Fruit fly (Drosophila melanogaster) whole organism, prepupa: ENCODE results near the gene puc.
A peak's percentile ranks its signal among the peaks of the same experiment; 100 is the strongest.

Experiments
- Blimp-1 ChIP-seq: fragments of 200-800 bp; sonication (Bioruptor generic); optimal IDR thresholded peaks from 3 replicates; lab custom pipeline; 2017; ENCODE audit warnings: missing biosample characterization, missing genetic modification characterization, mild to moderate bottlenecking, moderate library complexity, missing genetic modification reagents
- CG10631 ChIP-seq: fragments of 200-800 bp; sonication (Bioruptor generic); optimal IDR thresholded peaks from 2 replicates; lab custom pipeline; 2016; ENCODE audit warnings: missing biosample characterization, missing genetic modification characterization
- CG10669 ChIP-seq: fragments of 200-800 bp; sonication (Bioruptor generic); optimal IDR thresholded peaks from 3 replicates; lab custom pipeline; 2018; ENCODE audit warnings: missing biosample characterization, mild to moderate bottlenecking, missing genetic modification characterization, moderate library complexity
- CG11294 ChIP-seq: fragments of 200-800 bp; sonication (Bioruptor generic); IDR thresholded peaks from 2 replicates; pipeline ENCODE4 v1.3.6; 2022; ENCODE audit warnings: missing biosample characterization, missing genetic modification characterization
- CG11902 ChIP-seq: fragments of 200-800 bp; sonication (Bioruptor generic); optimal IDR thresholded peaks from 3 replicates; lab custom pipeline; 2016; ENCODE audit warnings: missing biosample characterization, missing genetic modification characterization
- CG15336 ChIP-seq: fragments of 200-800 bp; sonication (Bioruptor generic); IDR thresholded peaks from 2 replicates; pipeline ENCODE4 v1.3.6; 2022; ENCODE audit warnings: missing biosample characterization, missing genetic modification characterization
- CG1621 ChIP-seq: fragments of 200-800 bp; sonication (Bioruptor generic); optimal IDR thresholded peaks from 3 replicates; lab custom pipeline; 2018; ENCODE audit warnings: missing biosample characterization, mild to moderate bottlenecking, missing genetic modification characterization
- CG16779 ChIP-seq: fragments of 200-800 bp; sonication (Bioruptor generic); optimal IDR thresholded peaks from 3 replicates; lab custom pipeline; 2017; ENCODE audit warnings: missing biosample characterization, mild to moderate bottlenecking, missing genetic modification characterization
- CG3032 ChIP-seq: fragments of 200-800 bp; optimal IDR thresholded peaks from 2 replicates; lab custom pipeline; 2019; ENCODE audit warnings: missing biosample characterization, mild to moderate bottlenecking, missing genetic modification characterization, moderate library complexity
- CG32006 ChIP-seq: fragments of 200-800 bp; sonication (Bioruptor generic); optimal IDR thresholded peaks from 3 replicates; lab custom pipeline; 2017; ENCODE audit warnings: missing biosample characterization, mild to moderate bottlenecking, missing genetic modification characterization
- CG34406 ChIP-seq: fragments of 200-800 bp; sonication (Bioruptor generic); optimal IDR thresholded peaks from 3 replicates; lab custom pipeline; 2016; ENCODE audit warnings: missing biosample characterization, missing genetic modification characterization
- CG3919 ChIP-seq: fragments of 200-800 bp; sonication (Bioruptor generic); optimal IDR thresholded peaks from 3 replicates; lab custom pipeline; 2016; ENCODE audit warnings: missing biosample characterization, missing genetic modification characterization
- CG4318 ChIP-seq: fragments of 200-800 bp; sonication (Bioruptor generic); optimal IDR thresholded peaks from 3 replicates; lab custom pipeline; 2017; ENCODE audit warnings: missing biosample characterization, mild to moderate bottlenecking, missing genetic modification characterization
- CG6163 ChIP-seq: fragments of 200-800 bp; sonication (Bioruptor generic); IDR thresholded peaks from 3 replicates; pipeline ENCODE4 v1.3.6; 2022; ENCODE audit warnings: missing biosample characterization, missing genetic modification characterization
- CG6276 ChIP-seq: fragments of 200-800 bp; sonication (Bioruptor generic); optimal IDR thresholded peaks from 2 replicates; lab custom pipeline; 2017; ENCODE audit warnings: missing biosample characterization, mild to moderate bottlenecking, missing genetic modification characterization
- CG6792 ChIP-seq: fragments of 200-800 bp; sonication (Bioruptor generic); optimal IDR thresholded peaks from 3 replicates; lab custom pipeline; 2016; ENCODE audit warnings: missing biosample characterization, missing genetic modification characterization
- CG6808 ChIP-seq: fragments of 200-800 bp; sonication (Bioruptor generic); optimal IDR thresholded peaks from 3 replicates; lab custom pipeline; 2017; ENCODE audit warnings: missing biosample characterization, missing genetic modification characterization, mild to moderate bottlenecking, moderate library complexity, missing genetic modification reagents
- CG6854 ChIP-seq: fragments of 200-800 bp; sonication (Bioruptor generic); optimal IDR thresholded peaks from 2 replicates; lab custom pipeline; 2017; ENCODE audit warnings: missing biosample characterization, mild to moderate bottlenecking, missing genetic modification characterization
- CG7368 ChIP-seq: fragments of 200-800 bp; sonication (Bioruptor generic); optimal IDR thresholded peaks from 3 replicates; lab custom pipeline; 2016; ENCODE audit warnings: missing biosample characterization, missing genetic modification characterization
- CG8119 ChIP-seq: fragments of 200-800 bp; sonication (Bioruptor generic); IDR thresholded peaks from 3 replicates; pipeline ENCODE4 v1.3.6; 2022; ENCODE audit warnings: missing biosample characterization, missing genetic modification characterization
- Eip75B ChIP-seq: fragments of 200-800 bp; sonication (Bioruptor generic); optimal IDR thresholded peaks from 3 replicates; lab custom pipeline; 2016; ENCODE audit warnings: missing biosample characterization, missing genetic modification characterization
- Eip78C ChIP-seq: fragments of 200-800 bp; sonication (Bioruptor generic); peaks from one replicate; lab custom pipeline; 2016; ENCODE audit warnings: missing biosample characterization, missing genetic modification characterization
- Eip93F ChIP-seq: fragments of 200-800 bp; sonication (Bioruptor generic); optimal IDR thresholded peaks from 2 replicates; lab custom pipeline; 2016; ENCODE audit warnings: missing biosample characterization, mild to moderate bottlenecking, missing genetic modification characterization
- Ets21C ChIP-seq: fragments of 200-800 bp; sonication (Bioruptor generic); optimal IDR thresholded peaks from 3 replicates; lab custom pipeline; 2016; ENCODE audit warnings: missing biosample characterization, missing genetic modification characterization
- Ets96B ChIP-seq: fragments of 200-800 bp; optimal IDR thresholded peaks from 2 replicates; lab custom pipeline; 2019; ENCODE audit warnings: missing biosample characterization, mild to moderate bottlenecking, missing genetic modification characterization, moderate library complexity
- Gug ChIP-seq: fragments of 200-800 bp; sonication (Bioruptor generic); IDR thresholded peaks from 2 replicates; pipeline ENCODE4 v1.3.6; 2022; ENCODE audit warnings: missing biosample characterization, missing genetic modification characterization
- Hr39 ChIP-seq: fragments of 200-800 bp; sonication (Bioruptor generic); optimal IDR thresholded peaks from 2 replicates; lab custom pipeline; 2016; ENCODE audit warnings: missing biosample characterization, missing genetic modification characterization
- Hr4 ChIP-seq: fragments of 200-800 bp; sonication (Bioruptor generic); optimal IDR thresholded peaks from 3 replicates; lab custom pipeline; 2016; ENCODE audit warnings: missing biosample characterization, missing genetic modification characterization
- Lpt ChIP-seq: fragments of 200-800 bp; sonication (Bioruptor generic); optimal IDR thresholded peaks from 3 replicates; lab custom pipeline; 2016; ENCODE audit warnings: missing biosample characterization, missing genetic modification characterization
- Met ChIP-seq: fragments of 200-800 bp; sonication (Bioruptor generic); optimal IDR thresholded peaks from 3 replicates; lab custom pipeline; 2016; ENCODE audit warnings: missing biosample characterization, missing genetic modification characterization
- OdsH ChIP-seq: fragments of 200-800 bp; sonication (Bioruptor generic); optimal IDR thresholded peaks from 3 replicates; lab custom pipeline; 2016; ENCODE audit warnings: missing biosample characterization, missing genetic modification characterization
- Smox ChIP-seq: fragments of 200-800 bp; sonication (Bioruptor generic); optimal IDR thresholded peaks from 3 replicates; lab custom pipeline; 2016; ENCODE audit warnings: missing biosample characterization, missing genetic modification characterization
- Sox102F ChIP-seq: fragments of 200-800 bp; sonication (Bioruptor generic); optimal IDR thresholded peaks from 2 replicates; lab custom pipeline; 2016; ENCODE audit warnings: missing biosample characterization, mild to moderate bottlenecking, missing genetic modification characterization
- Sox15 ChIP-seq: fragments of 200-800 bp; sonication (Bioruptor generic); optimal IDR thresholded peaks from 3 replicates; lab custom pipeline; 2016; ENCODE audit warnings: missing biosample characterization, missing genetic modification characterization
- achi ChIP-seq: fragments of 200-800 bp; sonication (Bioruptor generic); optimal IDR thresholded peaks from 3 replicates; lab custom pipeline; 2016; ENCODE audit warnings: missing biosample characterization, missing genetic modification characterization
- cyc ChIP-seq: fragments of 200-800 bp; sonication (Bioruptor generic); optimal IDR thresholded peaks from 3 replicates; lab custom pipeline; 2016; ENCODE audit warnings: missing biosample characterization, missing genetic modification characterization
- dac ChIP-seq: fragments of 200-800 bp; sonication (Bioruptor generic); optimal IDR thresholded peaks from 2 replicates; lab custom pipeline; 2017; ENCODE audit warnings: missing biosample characterization, mild to moderate bottlenecking, missing genetic modification characterization
- dsx ChIP-seq: fragments of 200-800 bp; optimal IDR thresholded peaks from 3 replicates; lab custom pipeline; 2019; ENCODE audit warnings: missing biosample characterization, mild to moderate bottlenecking, missing genetic modification characterization, moderate library complexity; ENCODE audit not compliant: poor library complexity, severe bottlenecking
- eg ChIP-seq: fragments of 200-800 bp; sonication (Bioruptor generic); IDR thresholded peaks from 3 replicates; pipeline ENCODE4 v1.3.6; 2022; ENCODE audit warnings: missing biosample characterization, missing genetic modification characterization
- esn ChIP-seq: fragments of 200-800 bp; sonication (Bioruptor generic); optimal IDR thresholded peaks from 2 replicates; lab custom pipeline; 2016; ENCODE audit warnings: missing biosample characterization, mild to moderate bottlenecking, missing genetic modification characterization, moderate library complexity
- fd59A ChIP-seq: fragments of 200-800 bp; sonication (Bioruptor generic); optimal IDR thresholded peaks from 2 replicates; lab custom pipeline; 2017; ENCODE audit warnings: missing biosample characterization, mild to moderate bottlenecking, missing genetic modification characterization, missing genetic modification reagents
- fkh ChIP-seq: fragments of 200-800 bp; sonication (Bioruptor generic); optimal IDR thresholded peaks from 3 replicates; lab custom pipeline; 2017; ENCODE audit warnings: missing biosample characterization, mild to moderate bottlenecking, missing genetic modification characterization, moderate library complexity
- lz ChIP-seq: fragments of 200-800 bp; sonication (Bioruptor generic); optimal IDR thresholded peaks from 3 replicates; lab custom pipeline; 2016; ENCODE audit warnings: missing biosample characterization, missing genetic modification characterization
- net ChIP-seq: fragments of 200-800 bp; sonication (Bioruptor generic); optimal IDR thresholded peaks from 3 replicates; lab custom pipeline; 2016; ENCODE audit warnings: missing biosample characterization, missing genetic modification characterization
- pdm3 ChIP-seq: fragments of 200-800 bp; sonication (Bioruptor generic); optimal IDR thresholded peaks from 3 replicates; lab custom pipeline; 2016; ENCODE audit warnings: missing biosample characterization, missing genetic modification characterization
- salr ChIP-seq, 2 experiments: fragments of 200-800 bp; sonication (Bioruptor generic); optimal IDR thresholded peaks; 3 replicates each; lab custom pipeline; 2016 to 2018; ENCODE audit warnings: missing biosample characterization in 2 of 2, missing genetic modification characterization in 2 of 2, mild to moderate bottlenecking in 1 of 2
- spab ChIP-seq: fragments of 200-800 bp; sonication (Bioruptor generic); optimal IDR thresholded peaks from 2 replicates; lab custom pipeline; 2017; ENCODE audit warnings: missing biosample characterization, mild to moderate bottlenecking, missing genetic modification characterization, missing genetic modification reagents
- ss ChIP-seq, 2 experiments: fragments of 200-800 bp; sonication (Bioruptor generic); optimal IDR thresholded peaks; 2 replicates in 1 of 2; 3 replicates in 1 of 2; lab custom pipeline; 2017 to 2018; ENCODE audit warnings: mild to moderate bottlenecking in 2 of 2, missing biosample characterization in 2 of 2, missing genetic modification characterization in 2 of 2, moderate library complexity in 1 of 2
- topi ChIP-seq: fragments of 200-800 bp; sonication (Bioruptor generic); optimal IDR thresholded peaks from 3 replicates; lab custom pipeline; 2016; ENCODE audit warnings: missing biosample characterization, missing genetic modification characterization
- vri ChIP-seq: fragments of 200-800 bp; sonication (Bioruptor generic); optimal IDR thresholded peaks from 3 replicates; lab custom pipeline; 2016; ENCODE audit warnings: missing biosample characterization, mild to moderate bottlenecking, missing genetic modification characterization

The puc gene

dm6 chr3R:8122198-8122970, 17.3 kb downstream of the puc start, which contains the start of gene CG7878:
CG7878 (plus strand) TSS chr3R:8122725.
- peak; percentile 31 for TF ChIP-seq CG1621 (tag; lab: Kevin White, UChicago)
- peak; percentile 32 for TF ChIP-seq CG6792 (GFP tag; lab: Kevin White, UChicago)
- TF ChIP-seq CG6854, result no peak
- TF ChIP-seq Eip75B (GFP tag; lab: Kevin White, UChicago), result peak; percentile 44
- TF ChIP-seq pdm3 (GFP tag; lab: Kevin White, UChicago), result peak; percentile 67
- peak; percentile 65 for TF ChIP-seq cyc (GFP tag; lab: Kevin White, UChicago)
- TF ChIP-seq CG16779, result no peak
- no peak for TF ChIP-seq Lpt (GFP tag; lab: Kevin White, UChicago)
- peak; percentile 31 for TF ChIP-seq CG10669 (GFP tag; lab: Kevin White, UChicago)
- peak; percentile 58 for TF ChIP-seq topi (GFP tag; lab: Kevin White, UChicago)
- no peak for TF ChIP-seq dac
- TF ChIP-seq CG15336, result no peak
- TF ChIP-seq Ets21C, result peak; percentile 61
- peak; percentile 55 for TF ChIP-seq CG3032
- peak; percentile 22 for TF ChIP-seq fkh
- no peak for TF ChIP-seq CG11902 (GFP tag; lab: Kevin White, UChicago)
- peak; percentile 54; the same call in 2 of the 3 replicates for TF ChIP-seq CG6163 (GFP tag; lab: Robert Waterston, UW)
- no peak for TF ChIP-seq ss (GFP tag; optimal IDR thresholded peaks at IDR 0.05; lab: Kevin White, UChicago)
- TF ChIP-seq Sox15 (GFP tag; lab: Kevin White, UChicago), result no peak
- peak; percentile 69 for TF ChIP-seq Smox (GFP tag; lab: Kevin White, UChicago)
- no peak for TF ChIP-seq spab
- peak; percentile 59 for TF ChIP-seq CG3919 (GFP tag; lab: Kevin White, UChicago)
- TF ChIP-seq Ets96B (tag; lab: Kevin White, UChicago), result peak; percentile 8
- peak; percentile 69 for TF ChIP-seq Eip93F
- no peak for TF ChIP-seq Blimp-1 (GFP tag; lab: Kevin White, UChicago)
- no peak for TF ChIP-seq CG7368
- TF ChIP-seq fd59A (GFP tag; lab: Kevin White, UChicago), result no peak
- TF ChIP-seq net (GFP tag; lab: Kevin White, UChicago), result peak; percentile 14
- TF ChIP-seq Met (GFP tag; lab: Kevin White, UChicago), result peak; percentile 62
- peak; percentile 3 for TF ChIP-seq achi
- TF ChIP-seq CG6808 (GFP tag; lab: Kevin White, UChicago), result peak; percentile 9
- peak; percentile 48 for TF ChIP-seq CG10631
- peak; percentile 25 for TF ChIP-seq CG32006 (GFP tag; lab: Kevin White, UChicago)
- TF ChIP-seq vri (GFP tag; lab: Kevin White, UChicago), result peak; percentile 50
- peak; percentile 5 for TF ChIP-seq CG4318
- TF ChIP-seq Hr4 (GFP tag; lab: Kevin White, UChicago), result peak; percentile 51
- no peak for TF ChIP-seq CG11294 (GFP tag; lab: Robert Waterston, UW)
- no peak for TF ChIP-seq CG34406
- no peak for TF ChIP-seq salr (GFP tag; optimal IDR thresholded peaks at IDR 0.05; lab: Kevin White, UChicago)
- TF ChIP-seq OdsH (GFP tag; lab: Kevin White, UChicago), result peak; percentile 64
- peak; percentile 69 for TF ChIP-seq Eip78C
- TF ChIP-seq Gug (GFP tag; lab: Robert Waterston, UW), result no peak
- peak; percentile 51 for TF ChIP-seq Hr39 (GFP tag; lab: Kevin White, UChicago)
- no peak for TF ChIP-seq CG8119 (GFP tag; lab: Robert Waterston, UW)
- no peak for TF ChIP-seq eg (GFP tag; lab: Robert Waterston, UW)
- peak; percentile 57 for TF ChIP-seq lz (GFP tag; lab: Kevin White, UChicago)
- peak; percentile 72 for TF ChIP-seq esn
- TF ChIP-seq dsx, result peak; percentile 28
- TF ChIP-seq Sox102F, result peak; percentile 31
- TF ChIP-seq CG6276 (GFP tag; lab: Kevin White, UChicago), result no peak
